Worm (Caenorhabditis elegans) whole organism, L1 larva: ENCODE results near the gene unc-60.
A peak's percentile ranks its signal among the peaks of the same experiment; 100 is the strongest.

Experiments used
- C16A3.4 ChIP-seq: fragments of 150-350 bp; optimal IDR thresholded peaks from 2 replicates; lab custom pipeline; 2014; ENCODE audit warnings: missing biosample characterization, missing genetic modification characterization
- alr-1 ChIP-seq: fragments of 200-800 bp; sonication (Bioruptor generic); optimal IDR thresholded peaks from 2 replicates; lab custom pipeline; 2018; ENCODE audit warnings: borderline replicate concordance, mild to moderate bottlenecking, missing genetic modification characterization, missing compliant biosample characterization
- blmp-1 ChIP-seq: fragments of 150-350 bp; optimal IDR thresholded peaks from 2 replicates; lab custom pipeline; 2014; ENCODE audit warnings: missing biosample characterization, missing genetic modification characterization
- ceh-63 ChIP-seq: fragments of 200-800 bp; sonication (Bioruptor generic); optimal IDR thresholded peaks from 2 replicates; lab custom pipeline; 2018; ENCODE audit warnings: mild to moderate bottlenecking, missing genetic modification characterization, missing compliant biosample characterization
- ceh-82 ChIP-seq, 3 experiments: fragments of 150-350 bp in 1 of 3; sonication (generic microtip) in 2 of 3; optimal IDR thresholded peaks; 2 replicates each; lab custom pipeline; 2014 to 2017; ENCODE audit warnings: missing biosample characterization in 3 of 3, missing genetic modification characterization in 3 of 3
- dsc-1 ChIP-seq: sonication (generic microtip); optimal IDR thresholded peaks from 2 replicates; lab custom pipeline; 2016; ENCODE audit warnings: mild to moderate bottlenecking, missing genetic modification characterization, missing compliant biosample characterization
- elt-3 ChIP-seq, 6 experiments: fragments of 150-350 bp in 1 of 6; sonication (generic microtip); optimal IDR thresholded peaks; 2 replicates each; lab custom pipeline; 2017 to 2018; ENCODE audit warnings: missing biosample characterization in 6 of 6, missing genetic modification characterization in 6 of 6, inconsistent platforms in 1 of 6
- ets-5 ChIP-seq: fragments of 200-800 bp; sonication (Bioruptor generic); IDR thresholded peaks from 2 replicates; pipeline ENCODE4 v1.3.6; 2022; ENCODE audit warnings: missing genetic modification characterization, missing compliant biosample characterization
- fkh-8 ChIP-seq: sonication (generic microtip); optimal IDR thresholded peaks from 2 replicates; lab custom pipeline; 2016; ENCODE audit warnings: mild to moderate bottlenecking, missing genetic modification characterization, missing compliant biosample characterization
- lin-14 ChIP-seq: fragments of 200-800 bp; sonication (Bioruptor generic); optimal IDR thresholded peaks from 2 replicates; lab custom pipeline; 2018; ENCODE audit warnings: mild to moderate bottlenecking, missing genetic modification characterization, moderate library complexity, missing compliant biosample characterization
- lin-35 ChIP-seq, 2 experiments: fragments of 150-350 bp; optimal IDR thresholded peaks; 2 replicates each; lab custom pipeline; 2014; ENCODE audit warnings: missing biosample characterization in 2 of 2, missing genetic modification characterization in 2 of 2, missing genetic modification reagents in 2 of 2
- lin-39 ChIP-seq: fragments of 150-350 bp; optimal IDR thresholded peaks from 2 replicates; lab custom pipeline; 2014; ENCODE audit warnings: missing biosample characterization, missing genetic modification reagents, missing genetic modification characterization
- mab-9 ChIP-seq: fragments of 200-800 bp; sonication (Bioruptor generic); IDR thresholded peaks from 2 replicates; pipeline ENCODE4 v1.3.6; 2022; ENCODE audit warnings: missing genetic modification reagents, missing genetic modification characterization, missing compliant biosample characterization
- mdl-1 ChIP-seq, 2 experiments: fragments of 150-350 bp; optimal IDR thresholded peaks; 2 replicates each; lab custom pipeline; 2014 to 2017; ENCODE audit warnings: missing biosample characterization in 2 of 2, missing genetic modification characterization in 2 of 2, inconsistent platforms in 1 of 2
- nhr-19 ChIP-seq: fragments of 200-800 bp; sonication (Bioruptor generic); conservative IDR thresholded peaks from 2 replicates; pipeline ENCODE4 v1.3.6; 2022; ENCODE audit warnings: missing genetic modification characterization, missing compliant biosample characterization
- nhr-20 ChIP-seq: sonication (generic microtip); optimal IDR thresholded peaks from 2 replicates; lab custom pipeline; 2016; ENCODE audit warnings: mild to moderate bottlenecking, missing genetic modification characterization, missing compliant biosample characterization
- nhr-237 ChIP-seq: fragments of 150-350 bp; optimal IDR thresholded peaks from 2 replicates; lab custom pipeline; 2014; ENCODE audit warnings: missing biosample characterization, missing genetic modification characterization
- nhr-28 ChIP-seq: fragments of 150-350 bp; optimal IDR thresholded peaks from 2 replicates; lab custom pipeline; 2014; ENCODE audit warnings: missing biosample characterization, missing genetic modification characterization
- nhr-47 ChIP-seq: sonication (generic microtip); optimal IDR thresholded peaks from 2 replicates; lab custom pipeline; 2016; ENCODE audit warnings: mild to moderate bottlenecking, missing genetic modification characterization, moderate library complexity, missing compliant biosample characterization
- nhr-71 ChIP-seq: sonication (generic microtip); optimal IDR thresholded peaks from 2 replicates; lab custom pipeline; 2016; ENCODE audit warnings: mild to moderate bottlenecking, missing genetic modification characterization, moderate library complexity, missing compliant biosample characterization
- nhr-84 ChIP-seq: sonication (generic microtip); optimal IDR thresholded peaks from 2 replicates; lab custom pipeline; 2017; ENCODE audit warnings: missing biosample characterization, missing genetic modification characterization
- nhr-85 ChIP-seq: sonication (generic microtip); peaks from one replicate; lab custom pipeline; 2016; ENCODE audit warnings: missing genetic modification characterization, inconsistent platforms, missing compliant biosample characterization
- pag-3 ChIP-seq: sonication (generic microtip); optimal IDR thresholded peaks from 2 replicates; lab custom pipeline; 2017; ENCODE audit warnings: missing genetic modification characterization, mild to moderate bottlenecking, missing compliant biosample characterization, antibody characterized with exemption, borderline replicate concordance; ENCODE audit not compliant: insufficient read depth
- skn-1 ChIP-seq: fragments of 150-350 bp; optimal IDR thresholded peaks from 2 replicates; lab custom pipeline; 2014; ENCODE audit warnings: missing biosample characterization, missing genetic modification characterization
- snpc-4 ChIP-seq: fragments of 150-350 bp; optimal IDR thresholded peaks from 2 replicates; lab custom pipeline; 2014; ENCODE audit warnings: missing biosample characterization, missing genetic modification characterization
- sox-4 ChIP-seq: sonication (generic microtip); optimal IDR thresholded peaks from 2 replicates; lab custom pipeline; 2016; ENCODE audit warnings: missing genetic modification characterization, missing compliant biosample characterization
- sptf-1 ChIP-seq: fragments of 150-350 bp; optimal IDR thresholded peaks from 2 replicates; lab custom pipeline; 2014; ENCODE audit warnings: missing biosample characterization, missing genetic modification characterization
- sup-37 ChIP-seq: fragments of 200-800 bp; sonication (Bioruptor generic); optimal IDR thresholded peaks from 2 replicates; lab custom pipeline; 2018; ENCODE audit warnings: mild to moderate bottlenecking, missing genetic modification characterization, missing compliant biosample characterization
- xbp-1 ChIP-seq: sonication (generic microtip); optimal IDR thresholded peaks from 2 replicates; lab custom pipeline; 2016; ENCODE audit warnings: missing genetic modification characterization, missing compliant biosample characterization
- zip-4 ChIP-seq: fragments of 200-800 bp; sonication (Bioruptor generic); optimal IDR thresholded peaks from 2 replicates; lab custom pipeline; 2018; ENCODE audit warnings: mild to moderate bottlenecking, missing genetic modification characterization, moderate library complexity, missing compliant biosample characterization
- ztf-4 ChIP-seq: fragments of 150-350 bp; optimal IDR thresholded peaks from 2 replicates; lab custom pipeline; 2014; ENCODE audit warnings: missing biosample characterization, missing genetic modification characterization

The unc-60 gene

ce11 chrV:1447724-1448123, 27.2 kb upstream of the unc-60 start, which contains the start of gene cnc-3:
TSS of gene cnc-3 (plus strand) at chrV:1448004.
- TF ChIP-seq ets-5 (GFP tag; lab: Robert Waterston, UW) (no peak), nhr-19 (GFP tag; lab: Robert Waterston, UW) (no peak), nhr-47 (tag; lab: Kevin White, UChicago) (no peak), elt-3 (tag; optimal IDR thresholded peaks at IDR 0.05; lab: Kevin White, UChicago) (peak in 1 of 6 experiments; percentile 16), dsc-1 (tag; lab: Kevin White, UChicago) (no peak), nhr-71 (tag; lab: Kevin White, UChicago) (peak; percentile 13), nhr-84 (tag; lab: Kevin White, UChicago) (no peak), sox-4 (tag; lab: Kevin White, UChicago) (no peak), blmp-1 (tag; lab: Kevin White, UChicago) (peak; percentile 65), ztf-4 (tag; lab: Kevin White, UChicago) (peak; percentile 46), nhr-85 (tag; lab: Kevin White, UChicago) (peak; percentile 50), mdl-1 (tag; optimal IDR thresholded peaks at IDR 0.05; lab: Kevin White, UChicago) (no peak), lin-14 (GFP tag; lab: Kevin White, UChicago) (no peak)

ce11 chrV:1450160-1450559, 24.7 kb upstream of the unc-60 start, which contains the start of gene cnc-2:
TSS of gene cnc-2 (minus strand) at chrV:1450183.
- TF ChIP-seq blmp-1 (tag; lab: Kevin White, UChicago) (peak; percentile 9), nhr-85 (tag; lab: Kevin White, UChicago) (peak; percentile 70), nhr-237 (no peak)

- no peak for TF ChIP-seq nhr-47 (tag; lab: Kevin White, UChicago)
- 0 out of 2 replicates have a peak, but pooled peaks have one; percentile 16 for TF ChIP-seq mab-9 (GFP tag; lab: Robert Waterston, UW)
These were observed 23.6 kb upstream of the unc-60 start, which contains the start of gene srj-23 for ce11 chrV:1451334-1451733. TSS of gene srj-23 (plus strand) at chrV:1451634.

ce11 chrV:1454762-1455161, 20.1 kb upstream of the unc-60 start, which contains the start of gene chil-14:
TSS of gene chil-14 (plus strand) at chrV:1455062.
- TF ChIP-seq C16A3.4 (tag; lab: Kevin White, UChicago) (no peak), ceh-63 (no peak), ceh-82 (tag; optimal IDR thresholded peaks at IDR 0.05; lab: Kevin White, UChicago) (no peak), mdl-1 (tag; optimal IDR thresholded peaks at IDR 0.05; lab: Kevin White, UChicago) (no peak), sptf-1 (tag; lab: Kevin White, UChicago) (no peak), lin-35 (GFP tag; optimal IDR thresholded peaks at IDR 0.05; lab: Kevin White, UChicago) (no peak), alr-1 (no peak), xbp-1 (tag; lab: Kevin White, UChicago) (no peak), pag-3 (tag; lab: Kevin White, UChicago) (no peak), skn-1 (tag; lab: Kevin White, UChicago) (no peak), lin-39 (no peak), nhr-84 (tag; lab: Kevin White, UChicago) (no peak), sup-37 (no peak), fkh-8 (tag; lab: Kevin White, UChicago) (no peak)
- TF ChIP-seq, all 84 proteins: peak for 0

ce11 chrV:1455280-1455679, 19.6 kb upstream of the unc-60 start:
- TF ChIP-seq nhr-28 (tag; lab: Kevin White, UChicago) (no peak), pag-3 (tag; lab: Kevin White, UChicago) (no peak), snpc-4 (peak; percentile 55), nhr-20 (tag; lab: Kevin White, UChicago) (no peak), zip-4 (GFP tag; lab: Kevin White, UChicago) (no peak), nhr-84 (tag; lab: Kevin White, UChicago) (no peak), blmp-1 (tag; lab: Kevin White, UChicago) (no peak)
